Worm (Caenorhabditis elegans): ENCODE results near the gene bbs-8.

The bbs-8 gene

DNA sequence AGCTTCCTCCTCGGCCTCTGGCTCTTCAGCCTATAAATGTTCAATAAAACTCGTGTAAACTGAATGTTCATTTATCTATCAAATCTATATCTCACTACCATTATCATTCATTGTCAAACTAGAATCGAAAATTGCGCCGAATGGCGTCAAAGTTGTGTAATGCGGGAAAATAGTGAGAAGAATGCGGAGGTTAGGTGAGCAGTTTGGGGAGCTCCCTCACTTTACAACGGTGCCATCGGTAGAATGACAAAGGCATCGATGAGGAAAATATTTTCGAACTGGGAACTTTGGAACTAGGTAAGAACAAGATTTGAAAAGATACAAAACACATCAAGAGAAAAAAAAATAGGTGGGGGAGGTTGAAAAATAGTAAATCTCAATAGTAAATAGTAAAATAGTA lies 2.7 kb upstream of the bbs-8 start:
- no peak for TF ChIP-seq ztf-4 (tag; optimal IDR thresholded peaks at IDR 0.05)
- no peak for TF ChIP-seq skn-1 (tag; optimal IDR thresholded peaks at IDR 0.05)
- no peak for TF ChIP-seq nhr-23 (tag; optimal IDR thresholded peaks at IDR 0.05)
- TF ChIP-seq mab-5 (tag; optimal IDR thresholded peaks at IDR 0.05), result no peak
- no peak for TF ChIP-seq nhr-12 (tag; optimal IDR thresholded peaks at IDR 0.05)
- TF ChIP-seq snpc-4 (tag; optimal IDR thresholded peaks at IDR 0.05), result no peak
- no peak for TF ChIP-seq peb-1 (tag; optimal IDR thresholded peaks at IDR 0.05)

DNA sequence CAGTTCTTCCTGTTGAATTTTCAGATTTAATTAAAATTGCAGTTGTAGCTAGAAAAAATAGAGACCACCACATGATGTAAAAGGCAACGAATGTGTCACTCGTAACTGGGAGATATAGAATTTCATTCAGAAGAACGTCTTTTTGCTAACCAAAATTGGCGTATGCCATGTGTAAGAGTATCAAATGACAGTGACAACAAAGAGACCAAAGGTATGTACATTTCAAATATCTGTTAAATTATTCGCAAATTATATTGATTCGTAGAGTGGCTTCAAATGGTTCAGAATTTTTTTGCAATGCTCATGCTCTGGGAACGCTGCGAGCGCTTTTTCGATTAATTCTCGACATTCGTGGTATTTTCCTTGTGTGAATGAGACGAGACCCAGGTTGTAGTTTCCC lies 2.5 kb downstream of the bbs-8 start, which contains the start of gene T25F10.4:
TSS of gene T25F10.4 (minus strand) at position 101 of the 400 bp plus-strand sequence.
- TF ChIP-seq elt-1 (tag; optimal IDR thresholded peaks at IDR 0.05), result no peak
- no peak for TF ChIP-seq ama-1 (optimal IDR thresholded peaks at IDR 0.05)
- TF ChIP-seq lsy-2 (tag; optimal IDR thresholded peaks at IDR 0.05), result no peak
- TF ChIP-seq ZK546.5 (tag; optimal IDR thresholded peaks at IDR 0.05), result no peak
- no peak for TF ChIP-seq lin-11 (tag; optimal IDR thresholded peaks at IDR 0.05)
- TF ChIP-seq nhr-21 (tag; optimal IDR thresholded peaks at IDR 0.05), result no peak
- no peak for TF ChIP-seq nhr-129 (tag; optimal IDR thresholded peaks at IDR 0.05)
- no peak for TF ChIP-seq fos-1 (tag; optimal IDR thresholded peaks at IDR 0.05)
- TF ChIP-seq mbf-1 (tag; optimal IDR thresholded peaks at IDR 0.05), result no peak
- TF ChIP-seq elt-3 (tag; optimal IDR thresholded peaks at IDR 0.05), result no peak
- no peak for TF ChIP-seq ceh-82 (tag; optimal IDR thresholded peaks at IDR 0.05)
- TF ChIP-seq nhr-10 (tag; optimal IDR thresholded peaks at IDR 0.05), result no peak
- TF ChIP-seq nhr-77 (tag; optimal IDR thresholded peaks at IDR 0.05), result no peak

DNA sequence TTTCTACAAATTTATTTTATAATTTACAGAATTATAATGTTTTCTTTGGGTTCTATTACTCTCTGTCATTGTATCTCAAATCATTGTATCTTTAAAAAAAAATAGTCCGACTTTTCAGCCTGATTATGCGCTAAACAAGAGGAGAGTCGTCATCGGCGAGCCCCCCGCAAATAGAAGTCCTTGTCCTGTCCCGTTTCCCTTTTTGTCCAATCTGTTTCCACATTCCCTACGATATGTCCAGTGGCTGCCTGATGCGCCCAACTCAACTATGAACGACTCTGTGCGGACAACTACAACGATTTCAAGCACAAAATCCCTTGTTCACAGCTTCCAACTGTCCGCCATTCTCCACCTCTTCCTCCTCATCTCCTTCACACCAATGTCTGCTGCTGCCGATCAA lies 6.9 kb downstream of the bbs-8 start, which contains the start of gene dbl-1:
TSS of gene dbl-1 (plus strand) at position 119 of the 400 bp plus-strand sequence.
- TF ChIP-seq snpc-4 (tag; optimal IDR thresholded peaks at IDR 0.05) (no peak), nhr-77 (tag; optimal IDR thresholded peaks at IDR 0.05) (no peak), nhr-25 (tag; optimal IDR thresholded peaks at IDR 0.05) (no peak), unc-55 (GFP tag; optimal IDR thresholded peaks at IDR 0.05) (no peak), nhr-10 (tag; optimal IDR thresholded peaks at IDR 0.05) (no peak), nhr-23 (tag; optimal IDR thresholded peaks at IDR 0.05) (no peak), nhr-11 (tag; optimal IDR thresholded peaks at IDR 0.05) (no peak)

DNA sequence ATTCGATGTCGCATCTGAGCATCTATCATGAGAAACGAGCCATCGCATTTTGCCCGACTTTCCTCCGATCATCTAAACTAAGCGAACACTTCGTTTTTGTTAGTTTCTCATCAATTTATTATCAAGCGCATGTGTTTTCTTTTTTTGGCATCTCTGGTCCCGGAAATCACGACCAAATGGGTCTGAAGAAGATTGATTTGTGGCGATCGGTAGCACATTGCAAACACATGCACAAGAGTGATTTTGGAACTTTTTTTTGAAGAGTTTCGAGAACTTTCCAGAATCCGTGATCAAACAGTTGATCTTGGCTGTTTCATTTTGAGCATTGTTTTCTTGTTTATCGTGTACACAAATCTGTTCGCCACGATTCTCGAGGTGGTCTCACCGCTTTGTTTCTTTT lies 11.6 kb downstream of the bbs-8 start:
- TF ChIP-seq mdl-1 (tag; optimal IDR thresholded peaks at IDR 0.05) (no peak), ztf-11 (tag; optimal IDR thresholded peaks at IDR 0.05) (no peak), nhr-77 (tag; optimal IDR thresholded peaks at IDR 0.05) (no peak), mbf-1 (tag; optimal IDR thresholded peaks at IDR 0.05) (no peak), skn-1 (tag; optimal IDR thresholded peaks at IDR 0.05) (no peak), elt-1 (tag; optimal IDR thresholded peaks at IDR 0.05) (no peak), unc-39 (tag; optimal IDR thresholded peaks at IDR 0.05) (no peak), ceh-82 (tag; optimal IDR thresholded peaks at IDR 0.05) (no peak), ZK546.5 (tag; optimal IDR thresholded peaks at IDR 0.05) (no peak), ztf-4 (tag; optimal IDR thresholded peaks at IDR 0.05) (no peak), nhr-25 (tag; optimal IDR thresholded peaks at IDR 0.05) (no peak), nhr-11 (tag; optimal IDR thresholded peaks at IDR 0.05) (no peak), dmd-4 (tag; optimal IDR thresholded peaks at IDR 0.05) (no peak), F13H6.1 (tag; optimal IDR thresholded peaks at IDR 0.05) (no peak), blmp-1 (tag; optimal IDR thresholded peaks at IDR 0.05; ENCODE audit: insufficient read depth) (no peak), sem-4 (tag; optimal IDR thresholded peaks at IDR 0.05) (no peak)

DNA sequence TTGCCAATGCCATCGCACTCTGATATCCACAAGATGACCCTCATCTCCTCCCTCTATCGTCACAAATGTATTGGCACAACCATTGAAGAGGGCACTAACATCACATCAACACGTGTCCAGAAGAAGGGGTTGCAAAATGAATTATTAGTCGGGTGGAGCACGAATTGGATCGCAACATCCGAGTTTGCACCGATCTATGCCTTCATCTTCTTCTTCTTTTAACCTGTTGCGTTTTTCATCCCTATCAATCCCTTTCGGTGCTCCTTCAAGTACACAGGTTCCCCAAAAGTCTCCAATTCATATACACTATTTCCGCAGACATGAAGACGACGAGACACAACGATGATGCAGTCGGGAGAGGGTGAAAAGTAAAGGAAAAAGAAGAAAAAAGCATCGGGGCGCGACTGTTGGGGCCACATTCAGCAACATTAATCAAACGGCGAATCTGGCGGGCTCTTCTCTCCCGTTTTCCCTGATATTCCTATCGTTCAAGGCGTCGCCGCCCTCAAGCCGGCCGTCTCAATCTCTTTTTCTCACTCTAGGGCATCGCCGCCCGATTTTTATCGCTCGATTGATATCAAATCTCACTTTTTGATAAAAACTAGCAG lies 13.3 kb downstream of the bbs-8 start:
- TF ChIP-seq nhr-129 (tag; optimal IDR thresholded peaks at IDR 0.05) (peak; percentile 34), mab-5 (tag; optimal IDR thresholded peaks at IDR 0.05) (peak; percentile 34), sma-9 (GFP tag; optimal IDR thresholded peaks at IDR 0.05) (peak; percentile 52), sma-9 (tag; optimal IDR thresholded peaks at IDR 0.05) (no peak), aly-2 (tag; optimal IDR thresholded peaks at IDR 0.05) (no peak), sma-3 (GFP tag; optimal IDR thresholded peaks at IDR 0.05) (no peak), F13H6.1 (tag; optimal IDR thresholded peaks at IDR 0.05) (peak; percentile 46)

All from whole organism, L2 larva.